Worm (Caenorhabditis elegans): ENCODE measurements around the gene mmaa-1.

ce11 chrII:7098578-7098977 is 2.4 kb downstream of the mmaa-1 start, which contains the start of gene mct-5:
- TF ChIP-seq flt-1 (GFP tag; IDR thresholded peaks at IDR 0.05) (no peak), ztf-23 (GFP tag; IDR thresholded peaks at IDR 0.05) (no peak), ztf-29 (GFP tag; IDR thresholded peaks at IDR 0.05) (no peak), ref-1 (GFP tag; conservative IDR thresholded peaks at IDR 0.05) (no peak)

Data from whole organism, midembryonic.